Fruit fly (Drosophila melanogaster): Measurements from ENCODE around the gene CG17110.
A peak's percentile ranks its signal among the peaks of the same experiment; 100 is the strongest.

The CG17110 gene

dm6 chr3R:23127796-23128195 is 36.3 kb downstream of the CG17110 start, which contains the start of gene CG31457 (continued):
- TF ChIP-seq Adf1 (GFP tag; IDR thresholded peaks at IDR 0.05): no peak
- no peak for TF ChIP-seq D19A (tag; optimal IDR thresholded peaks at IDR 0.05)
- no peak for TF ChIP-seq CG10543 (GFP tag; optimal IDR thresholded peaks at IDR 0.05)
- TF ChIP-seq dm (GFP tag; optimal IDR thresholded peaks at IDR 0.05): no peak
- TF ChIP-seq NFAT (GFP tag; IDR thresholded peaks at IDR 0.05): no peak
- peak; percentile 26; the same call in 1 of the 2 replicates for TF ChIP-seq CG42726 (GFP tag; IDR thresholded peaks at IDR 0.05; ENCODE audit: partially characterized antibody)
- TF ChIP-seq CG2129 (GFP tag; IDR thresholded peaks at IDR 0.05; ENCODE audit: partially characterized antibody): peak; percentile 46; the same call in 1 of the 2 replicates
- TF ChIP-seq CTCF (GFP tag; optimal IDR thresholded peaks at IDR 0.05): peak; percentile 57
- no peak for TF ChIP-seq CG12155 (GFP tag; optimal IDR thresholded peaks at IDR 0.05)
- no peak for TF ChIP-seq CG10565 (GFP tag; optimal IDR thresholded peaks at IDR 0.05)
- no peak for TF ChIP-seq Bdp1 (GFP tag; optimal IDR thresholded peaks at IDR 0.05)
- TF ChIP-seq Taf1 (GFP tag; IDR thresholded peaks at IDR 0.05): no peak
- no peak for TF ChIP-seq CG10366 (GFP tag; IDR thresholded peaks at IDR 0.05)
- TF ChIP-seq disco-r (GFP tag; optimal IDR thresholded peaks at IDR 0.05): no peak
- TF ChIP-seq CG2678 (tag; optimal IDR thresholded peaks at IDR 0.05): no peak
- no peak for TF ChIP-seq CG17802 (tag; optimal IDR thresholded peaks at IDR 0.05)
- TF ChIP-seq MTF-1 (GFP tag; optimal IDR thresholded peaks at IDR 0.05; ENCODE audit: borderline replicate concordance): no peak
- TF ChIP-seq CG31441 (GFP tag; IDR thresholded peaks at IDR 0.05): no peak
- TF ChIP-seq oc (tag; optimal IDR thresholded peaks at IDR 0.05): no peak
- peak; percentile 90 for TF ChIP-seq sd (tag; optimal IDR thresholded peaks at IDR 0.05)
- peak; percentile 47 for TF ChIP-seq CG15514 (GFP tag; optimal IDR thresholded peaks at IDR 0.05)
- no peak for TF ChIP-seq CG30020 (tag; optimal IDR thresholded peaks at IDR 0.05)
- peak; percentile 71 for TF ChIP-seq trem (tag; optimal IDR thresholded peaks at IDR 0.05)
- TF ChIP-seq Bgb (GFP tag; IDR thresholded peaks at IDR 0.05; ENCODE audit: partially characterized antibody): peak; percentile 84
- no peak for TF ChIP-seq al (GFP tag; IDR thresholded peaks at IDR 0.05)
- peak; percentile 22 for TF ChIP-seq CG17186 (GFP tag; optimal IDR thresholded peaks at IDR 0.05)
- TF ChIP-seq chn (GFP tag; optimal IDR thresholded peaks at IDR 0.05): no peak
- no peak for TF ChIP-seq gce (GFP tag; IDR thresholded peaks at IDR 0.05)
- no peak for TF ChIP-seq CG17385 (GFP tag; optimal IDR thresholded peaks at IDR 0.05)
- no peak for TF ChIP-seq E2f1 (GFP tag; IDR thresholded peaks at IDR 0.05)
- TF ChIP-seq CG3995 (GFP tag; optimal IDR thresholded peaks at IDR 0.05): no peak
- TF ChIP-seq CG7271 (tag; optimal IDR thresholded peaks at IDR 0.05): no peak
- peak; percentile 97 for TF ChIP-seq CG9797 (GFP tag; optimal IDR thresholded peaks at IDR 0.05)
- TF ChIP-seq bigmax (GFP tag; optimal IDR thresholded peaks at IDR 0.05): no peak
- no peak for TF ChIP-seq CG4360 (GFP tag; IDR thresholded peaks at IDR 0.05)
- TF ChIP-seq insv (GFP tag; optimal IDR thresholded peaks at IDR 0.05): no peak
- TF ChIP-seq MBD-R2 (GFP tag; IDR thresholded peaks at IDR 0.05): peak; percentile 78
- no peak for TF ChIP-seq CG13775 (GFP tag; optimal IDR thresholded peaks at IDR 0.05)
- no peak; the same call in 1 of the 2 replicates for TF ChIP-seq tna (GFP tag; IDR thresholded peaks at IDR 0.05; ENCODE audit: partially characterized antibody)
- no peak for TF ChIP-seq Dbx (GFP tag; IDR thresholded peaks at IDR 0.05)
- no peak for TF ChIP-seq Xbp1 (GFP tag; optimal IDR thresholded peaks at IDR 0.05)
- TF ChIP-seq H15 (GFP tag; IDR thresholded peaks at IDR 0.05): no peak
- no peak for TF ChIP-seq slou (GFP tag; optimal IDR thresholded peaks at IDR 0.05)
- TF ChIP-seq Opbp (GFP tag; IDR thresholded peaks at IDR 0.05; ENCODE audit: partially characterized antibody): peak; percentile 81
- TF ChIP-seq CG14050 (GFP tag; IDR thresholded peaks at IDR 0.05): no peak
- TF ChIP-seq dmrt99B (tag; optimal IDR thresholded peaks at IDR 0.05): no peak
- no peak for TF ChIP-seq dimm (GFP tag; IDR thresholded peaks at IDR 0.05)
- TF ChIP-seq esg (GFP tag; conservative IDR thresholded peaks at IDR 0.05): no peak
- peak; percentile 61 for TF ChIP-seq HmgD (GFP tag; optimal IDR thresholded peaks at IDR 0.05)
- TF ChIP-seq Awh (GFP tag; IDR thresholded peaks at IDR 0.05): no peak
- no peak for TF ChIP-seq cwo (GFP tag; optimal IDR thresholded peaks at IDR 0.05)
- peak; percentile 47 for TF ChIP-seq CG10267 (tag; optimal IDR thresholded peaks at IDR 0.05)

All from whole organism, embryonic.